Fruit fly (Drosophila melanogaster): Measurements from ENCODE around the gene CG34427.

Gene CG34427

dm6 chr3L:8850784-8851704, 46.5 kb downstream of the CG34427 start:
- TF ChIP-seq CG8119 (GFP tag; IDR thresholded peaks at IDR 0.05) (0 out of 3 replicates have a peak, but pooled peaks have one; percentile 18), CG32006 (GFP tag; optimal IDR thresholded peaks at IDR 0.05) (peak; percentile 19), CG6854 (GFP tag; optimal IDR thresholded peaks at IDR 0.05) (no peak), CG1621 (tag; optimal IDR thresholded peaks at IDR 0.05) (no peak), dsx (GFP tag; optimal IDR thresholded peaks at IDR 0.05; ENCODE audit: poor library complexity, severe bottlenecking) (peak; percentile 58), Eip78C (GFP tag) (peak; percentile 54), fd59A (GFP tag; optimal IDR thresholded peaks at IDR 0.05) (no peak), CG16779 (tag; optimal IDR thresholded peaks at IDR 0.05) (no peak), svp (GFP tag) (peak; percentile 62), CG8319 (GFP tag; optimal IDR thresholded peaks at IDR 0.05) (no peak), CG6808 (GFP tag; optimal IDR thresholded peaks at IDR 0.05) (peak; percentile 1)

dm6 chr3L:8851950-8852349, 47.4 kb downstream of the CG34427 start:
- TF ChIP-seq ss (GFP tag; optimal IDR thresholded peaks at IDR 0.05) (peak; percentile 48 to 96), CG34406 (GFP tag; optimal IDR thresholded peaks at IDR 0.05) (no peak)

- peak; percentile 13 for TF ChIP-seq lz (GFP tag; optimal IDR thresholded peaks at IDR 0.05)
- no peak for TF ChIP-seq topi (GFP tag; optimal IDR thresholded peaks at IDR 0.05)
- peak; percentile 5; the same call in 1 of the 3 replicates for TF ChIP-seq CG6163 (GFP tag; IDR thresholded peaks at IDR 0.05)
- TF ChIP-seq Sox15 (GFP tag; optimal IDR thresholded peaks at IDR 0.05), result no peak
- peak; percentile 26 for TF ChIP-seq CG31627 (GFP tag; optimal IDR thresholded peaks at IDR 0.05)
- peak; percentile 35 for TF ChIP-seq svp (GFP tag)
Measured at dm6 chr3L:8852907-8853306, 48.3 kb downstream of the CG34427 start.

- TF ChIP-seq CG9139 (GFP tag; optimal IDR thresholded peaks at IDR 0.05) (no peak), dac (GFP tag; optimal IDR thresholded peaks at IDR 0.05) (no peak), fkh (GFP tag; optimal IDR thresholded peaks at IDR 0.05) (no peak), fd59A (GFP tag; optimal IDR thresholded peaks at IDR 0.05) (no peak), CG34406 (GFP tag; optimal IDR thresholded peaks at IDR 0.05) (no peak), CG1621 (tag; optimal IDR thresholded peaks at IDR 0.05) (no peak), spab (GFP tag; optimal IDR thresholded peaks at IDR 0.05) (no peak), Ets96B (tag; optimal IDR thresholded peaks at IDR 0.05) (no peak), CG11902 (GFP tag; optimal IDR thresholded peaks at IDR 0.05) (no peak), CG10631 (GFP tag; optimal IDR thresholded peaks at IDR 0.05) (no peak), Sox14 (GFP tag; optimal IDR thresholded peaks at IDR 0.05) (no peak), CG8632 (GFP tag; optimal IDR thresholded peaks at IDR 0.05) (no peak), acj6 (GFP tag; optimal IDR thresholded peaks at IDR 0.05) (peak; percentile 14), CG3919 (GFP tag; optimal IDR thresholded peaks at IDR 0.05) (peak; percentile 16), topi (GFP tag; optimal IDR thresholded peaks at IDR 0.05) (no peak), lz (GFP tag; optimal IDR thresholded peaks at IDR 0.05) (no peak), Sox102F (GFP tag; optimal IDR thresholded peaks at IDR 0.05) (no peak), CG32006 (GFP tag; optimal IDR thresholded peaks at IDR 0.05) (peak; percentile 43), vri (GFP tag; optimal IDR thresholded peaks at IDR 0.05) (no peak), Eip93F (GFP tag; optimal IDR thresholded peaks at IDR 0.05) (no peak), Lpt (GFP tag; optimal IDR thresholded peaks at IDR 0.05) (no peak), ss (GFP tag; optimal IDR thresholded peaks at IDR 0.05) (peak in 1 of 2 experiments; percentile 14), CG6854 (GFP tag; optimal IDR thresholded peaks at IDR 0.05) (no peak), CG3032 (tag; optimal IDR thresholded peaks at IDR 0.05) (no peak), CG15336 (GFP tag; IDR thresholded peaks at IDR 0.05) (peak; percentile 10; the same call in 1 of the 2 replicates), CG31627 (GFP tag; optimal IDR thresholded peaks at IDR 0.05) (no peak), OdsH (GFP tag; optimal IDR thresholded peaks at IDR 0.05) (peak; percentile 13), cyc (GFP tag; optimal IDR thresholded peaks at IDR 0.05) (no peak), CG8119 (GFP tag; IDR thresholded peaks at IDR 0.05) (peak; percentile 38; the same call in 1 of the 3 replicates), Eip78C (GFP tag) (peak; percentile 50), CG6792 (GFP tag; optimal IDR thresholded peaks at IDR 0.05) (no peak), Hr4 (GFP tag; optimal IDR thresholded peaks at IDR 0.05) (peak; percentile 53), Hr38 (GFP tag; optimal IDR thresholded peaks at IDR 0.05) (no peak), CG4318 (GFP tag; optimal IDR thresholded peaks at IDR 0.05) (peak; percentile 4), net (GFP tag; optimal IDR thresholded peaks at IDR 0.05) (peak; percentile 2), achi (GFP tag; optimal IDR thresholded peaks at IDR 0.05) (no peak)
Measured at dm6 chr3L:8853382-8853781, 48.8 kb downstream of the CG34427 start.
